Fruit fly (Drosophila melanogaster) whole organism, larva: ENCODE results near the gene CG32944.

Experiments used
- noc ChIP-seq: fragments of 200-800 bp; sonication (Bioruptor generic); optimal IDR thresholded peaks from 3 replicates; lab custom pipeline; 2019; ENCODE audit warnings: missing biosample characterization, mild to moderate bottlenecking, missing genetic modification characterization, moderate library complexity

Gene CG32944

dm6 chr3R:4419482-4419881 lies at the start of gene CG32944:
Gene CG32944 (minus strand): TSS chr3R:4419578.
- TF ChIP-seq noc, result no peak

DNA sequence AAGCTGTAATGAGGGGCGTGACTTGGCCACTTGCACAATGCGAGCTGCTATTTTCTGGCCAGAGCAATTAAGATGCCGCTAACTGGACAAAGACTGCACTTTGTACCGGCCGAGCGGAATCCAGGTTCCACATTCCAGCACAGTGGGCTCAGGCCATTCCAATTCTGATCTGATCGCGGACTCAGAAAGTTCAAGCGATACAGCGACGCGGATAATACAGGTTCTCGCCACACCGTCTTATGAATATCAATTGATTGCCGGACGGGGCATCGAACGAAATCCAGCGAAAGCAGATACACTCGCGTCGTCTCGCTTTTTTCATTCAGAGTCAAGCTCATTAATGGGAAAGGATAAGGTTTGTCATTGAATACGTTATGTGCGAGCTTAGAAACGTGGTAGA lies 49.5 kb upstream of the CG32944 start:
- no peak for TF ChIP-seq noc

DNA sequence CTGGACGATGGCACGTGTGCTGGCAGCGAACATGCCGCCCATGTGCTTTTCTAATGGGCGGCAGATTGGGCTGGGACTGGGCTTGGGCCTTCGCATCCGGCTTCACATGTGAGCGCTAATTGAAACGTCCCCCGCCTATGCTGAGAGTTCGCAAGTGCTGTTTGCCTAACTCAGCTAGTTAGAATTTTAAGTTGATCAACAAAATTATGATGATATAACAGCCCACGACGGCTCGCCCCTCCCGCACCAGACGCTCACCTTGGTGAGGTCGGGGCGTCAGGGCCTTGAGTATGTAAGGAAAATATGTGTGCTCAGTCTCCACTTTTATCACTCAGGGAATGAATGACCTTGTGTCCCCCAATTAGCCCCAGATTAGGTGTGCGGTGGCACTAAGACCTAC lies 47.5 kb upstream of the CG32944 start:
- TF ChIP-seq noc, result no peak

dm6 chr3R:4462783-4463182 lies 43.4 kb upstream of the CG32944 start, which contains the start of gene CG31522:
Gene CG31522 (minus strand): TSS chr3R:4462883.
- TF ChIP-seq noc, result no peak

DNA sequence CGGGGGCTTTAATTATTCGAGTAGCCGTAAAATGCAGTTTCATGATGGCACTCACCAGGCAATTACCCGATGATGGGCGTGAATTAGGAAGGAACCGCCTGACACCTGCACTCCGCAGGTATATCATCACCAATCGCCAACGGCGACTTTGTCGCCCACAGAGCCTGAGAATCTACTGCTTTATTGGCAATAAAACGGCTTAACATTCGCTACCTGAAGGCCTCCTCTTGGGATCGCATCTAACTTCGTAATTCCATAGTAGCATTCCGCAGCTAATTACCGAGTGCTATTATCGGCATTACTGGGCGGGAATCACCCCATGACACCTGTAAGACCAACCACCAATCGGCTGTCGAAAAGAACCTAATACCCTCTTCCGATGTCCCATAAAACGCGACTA lies 38.9 kb upstream of the CG32944 start:
- no peak for TF ChIP-seq noc

DNA sequence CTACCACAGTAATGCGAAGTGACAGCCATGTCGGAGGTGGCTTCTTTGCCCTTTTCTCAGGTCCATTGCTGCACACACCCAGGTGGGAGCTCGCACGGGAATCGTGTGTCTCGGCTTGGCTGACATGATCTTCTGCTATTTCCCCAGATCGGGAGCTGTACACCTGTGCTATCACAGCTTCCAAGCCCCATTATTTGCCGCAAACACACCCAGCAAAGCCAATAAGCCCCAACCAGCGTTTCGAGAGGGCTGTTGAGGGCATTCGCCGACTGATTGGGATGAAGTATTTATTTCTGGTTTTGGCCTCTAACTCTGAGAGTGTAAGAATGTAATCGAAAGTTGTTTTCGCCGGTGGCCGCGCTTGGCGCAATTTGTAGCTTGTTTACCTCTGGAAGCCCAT lies 38.2 kb upstream of the CG32944 start:
- no peak for TF ChIP-seq noc

- no peak for TF ChIP-seq noc
Observed at dm6 chr3R:4453213-4453956, 34.0 kb upstream of the CG32944 start.

- TF ChIP-seq noc, result no peak
Observed at dm6 chr3R:4452345-4453044, 33.1 kb upstream of the CG32944 start.

dm6 chr3R:4450721-4451120 lies 31.3 kb upstream of the CG32944 start:
- no peak for TF ChIP-seq noc

dm6 chr3R:4449256-4449655 lies 29.9 kb upstream of the CG32944 start:
- no peak for TF ChIP-seq noc

DNA sequence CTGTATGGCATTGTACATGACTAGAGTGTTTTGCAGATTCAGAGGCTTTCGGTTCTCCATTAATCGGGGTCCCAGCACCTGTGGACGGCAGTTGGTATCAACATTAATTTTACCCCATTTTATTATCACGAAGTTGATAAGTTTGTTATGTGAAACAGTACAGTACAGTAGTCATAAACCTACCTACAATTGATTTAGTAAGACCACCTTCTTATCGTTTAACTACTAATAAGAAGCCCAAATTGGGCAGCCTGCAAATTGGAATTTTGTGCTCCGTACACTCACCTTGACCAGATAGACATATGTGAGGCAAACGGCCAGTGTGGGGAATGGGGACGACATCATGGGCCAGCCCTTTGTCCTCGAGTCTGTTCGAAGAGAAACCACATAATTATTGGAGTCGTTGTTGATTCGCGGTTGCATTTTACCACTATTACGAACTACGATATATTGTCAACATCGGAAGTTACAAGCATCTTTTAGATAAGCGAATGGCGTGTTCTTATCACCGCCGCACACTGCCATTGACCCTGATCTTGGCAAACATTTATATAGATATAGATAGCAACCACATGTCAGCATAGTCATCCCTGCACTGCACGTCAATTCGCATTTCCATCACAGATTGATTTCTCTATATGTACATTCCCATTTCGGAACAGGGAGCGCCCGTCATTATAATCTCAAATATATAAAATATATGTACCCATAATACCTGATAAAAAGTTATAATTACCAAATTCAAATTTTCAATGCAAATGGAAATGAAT lies 27.3 kb upstream of the CG32944 start:
- TF ChIP-seq noc, result no peak

DNA sequence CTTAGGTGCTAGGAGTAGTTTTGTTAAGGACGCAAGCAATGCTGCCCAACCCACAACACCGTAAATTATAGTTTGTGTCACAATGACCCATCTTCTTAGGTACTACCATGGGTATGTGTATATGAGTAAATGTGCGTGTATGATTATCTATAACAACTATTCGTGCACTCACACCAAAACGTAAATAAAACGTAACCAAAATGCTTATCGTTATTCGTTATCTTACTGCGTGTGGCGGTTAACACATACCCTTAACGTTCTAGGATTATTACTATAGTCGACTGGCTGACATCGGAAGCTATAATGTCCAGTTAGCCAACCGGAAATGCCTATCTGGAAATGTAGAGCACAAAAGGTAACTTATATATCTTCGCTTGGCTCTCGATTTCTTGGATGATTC lies 25.7 kb upstream of the CG32944 start:
- TF ChIP-seq noc, result no peak

DNA sequence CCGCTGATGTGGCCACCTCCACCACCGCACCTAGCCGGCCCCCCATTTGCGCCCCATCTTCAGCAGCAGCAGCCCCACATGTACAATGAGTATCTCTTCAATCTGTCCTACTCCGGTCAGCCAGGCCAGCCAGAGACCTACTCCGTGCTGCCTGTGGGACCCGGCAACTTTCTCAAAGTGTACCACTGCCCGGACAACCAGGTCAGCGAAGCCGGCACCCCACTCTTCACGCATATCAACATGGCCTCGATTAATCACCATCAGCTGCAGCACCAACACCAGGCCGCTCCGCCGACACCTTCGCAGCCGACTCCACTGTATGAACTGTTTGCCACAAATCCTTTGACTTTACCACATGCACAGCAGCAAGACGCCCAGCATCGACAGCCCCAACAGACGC lies 18.4 kb upstream of the CG32944 start:
- TF ChIP-seq noc, result no peak

DNA sequence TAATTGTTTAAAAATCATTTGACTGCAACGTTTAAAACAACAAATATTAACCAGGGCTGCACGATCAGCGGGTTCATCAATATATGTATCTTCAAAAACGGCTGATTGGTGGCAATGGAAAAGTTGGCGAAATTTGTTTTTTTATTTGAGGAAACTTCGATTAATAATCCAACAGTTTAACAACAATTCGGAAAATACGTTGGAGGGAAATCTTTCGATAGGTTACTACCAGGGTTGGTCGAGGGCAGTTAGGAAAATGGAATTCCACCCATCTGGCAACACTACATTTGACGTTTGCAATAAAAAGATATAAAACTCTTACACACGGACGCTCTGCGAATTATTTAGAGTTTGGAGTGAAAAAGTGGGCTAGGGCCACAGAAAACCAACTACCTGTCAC lies 17.7 kb upstream of the CG32944 start, which contains the start of the genes Lipt2 and CG14650:
TSS of gene Lipt2 (minus strand) at position 217 of the 400 bp plus-strand sequence.
TSS of gene CG14650 (plus strand) at position 275 of the 400 bp plus-strand sequence.
- TF ChIP-seq noc, result no peak

- peak; percentile 64 for TF ChIP-seq noc
Observed at dm6 chr3R:4433441-4434077, 14.2 kb upstream of the CG32944 start, which contains the start of the genes eIF3a and CG1074. Gene eIF3a (minus strand): TSS chr3R:4433895. Gene CG1074 (plus strand): TSS chr3R:4433965.
